Fruit fly (Drosophila melanogaster) whole organism, prepupa: Measurements from ENCODE around the gene CG46270.

ENCODE experiments used
- Blimp-1 ChIP-seq: fragments of 200-800 bp; sonication (Bioruptor generic); optimal IDR thresholded peaks from 3 replicates; lab custom pipeline; 2017; ENCODE audit warnings: missing biosample characterization, missing genetic modification characterization, mild to moderate bottlenecking, moderate library complexity, missing genetic modification reagents
- CG10631 ChIP-seq: fragments of 200-800 bp; sonication (Bioruptor generic); optimal IDR thresholded peaks from 2 replicates; lab custom pipeline; 2016; ENCODE audit warnings: missing biosample characterization, missing genetic modification characterization
- CG11294 ChIP-seq: fragments of 200-800 bp; sonication (Bioruptor generic); IDR thresholded peaks from 2 replicates; pipeline ENCODE4 v1.3.6; 2022; ENCODE audit warnings: missing biosample characterization, missing genetic modification characterization
- CG11762 ChIP-seq: fragments of 200-800 bp; sonication (Bioruptor generic); optimal IDR thresholded peaks from 3 replicates; lab custom pipeline; 2016; ENCODE audit warnings: missing biosample characterization, missing genetic modification characterization; ENCODE audit not compliant: insufficient read depth
- CG11902 ChIP-seq: fragments of 200-800 bp; sonication (Bioruptor generic); optimal IDR thresholded peaks from 3 replicates; lab custom pipeline; 2016; ENCODE audit warnings: missing biosample characterization, missing genetic modification characterization
- CG31627 ChIP-seq: fragments of 200-800 bp; sonication (Bioruptor generic); optimal IDR thresholded peaks from 3 replicates; lab custom pipeline; 2016; ENCODE audit warnings: missing biosample characterization, missing genetic modification characterization
- CG3919 ChIP-seq: fragments of 200-800 bp; sonication (Bioruptor generic); optimal IDR thresholded peaks from 3 replicates; lab custom pipeline; 2016; ENCODE audit warnings: missing biosample characterization, missing genetic modification characterization
- CG4318 ChIP-seq: fragments of 200-800 bp; sonication (Bioruptor generic); optimal IDR thresholded peaks from 3 replicates; lab custom pipeline; 2017; ENCODE audit warnings: missing biosample characterization, mild to moderate bottlenecking, missing genetic modification characterization
- CG6163 ChIP-seq: fragments of 200-800 bp; sonication (Bioruptor generic); IDR thresholded peaks from 3 replicates; pipeline ENCODE4 v1.3.6; 2022; ENCODE audit warnings: missing biosample characterization, missing genetic modification characterization
- CG6276 ChIP-seq: fragments of 200-800 bp; sonication (Bioruptor generic); optimal IDR thresholded peaks from 2 replicates; lab custom pipeline; 2017; ENCODE audit warnings: missing biosample characterization, mild to moderate bottlenecking, missing genetic modification characterization
- CG6792 ChIP-seq: fragments of 200-800 bp; sonication (Bioruptor generic); optimal IDR thresholded peaks from 3 replicates; lab custom pipeline; 2016; ENCODE audit warnings: missing biosample characterization, missing genetic modification characterization
- CG6808 ChIP-seq: fragments of 200-800 bp; sonication (Bioruptor generic); optimal IDR thresholded peaks from 3 replicates; lab custom pipeline; 2017; ENCODE audit warnings: missing biosample characterization, missing genetic modification characterization, mild to moderate bottlenecking, moderate library complexity, missing genetic modification reagents
- CG6854 ChIP-seq: fragments of 200-800 bp; sonication (Bioruptor generic); optimal IDR thresholded peaks from 2 replicates; lab custom pipeline; 2017; ENCODE audit warnings: missing biosample characterization, mild to moderate bottlenecking, missing genetic modification characterization
- CG7368 ChIP-seq: fragments of 200-800 bp; sonication (Bioruptor generic); optimal IDR thresholded peaks from 3 replicates; lab custom pipeline; 2016; ENCODE audit warnings: missing biosample characterization, missing genetic modification characterization
- CG8119 ChIP-seq: fragments of 200-800 bp; sonication (Bioruptor generic); IDR thresholded peaks from 3 replicates; pipeline ENCODE4 v1.3.6; 2022; ENCODE audit warnings: missing biosample characterization, missing genetic modification characterization
- CG8319 ChIP-seq: fragments of 200-800 bp; sonication (Bioruptor generic); optimal IDR thresholded peaks from 3 replicates; lab custom pipeline; 2016; ENCODE audit warnings: missing biosample characterization, missing genetic modification characterization
- Eip75B ChIP-seq: fragments of 200-800 bp; sonication (Bioruptor generic); optimal IDR thresholded peaks from 3 replicates; lab custom pipeline; 2016; ENCODE audit warnings: missing biosample characterization, missing genetic modification characterization
- Ets21C ChIP-seq: fragments of 200-800 bp; sonication (Bioruptor generic); optimal IDR thresholded peaks from 3 replicates; lab custom pipeline; 2016; ENCODE audit warnings: missing biosample characterization, missing genetic modification characterization
- Ets96B ChIP-seq: fragments of 200-800 bp; optimal IDR thresholded peaks from 2 replicates; lab custom pipeline; 2019; ENCODE audit warnings: missing biosample characterization, mild to moderate bottlenecking, missing genetic modification characterization, moderate library complexity
- Gug ChIP-seq: fragments of 200-800 bp; sonication (Bioruptor generic); IDR thresholded peaks from 2 replicates; pipeline ENCODE4 v1.3.6; 2022; ENCODE audit warnings: missing biosample characterization, missing genetic modification characterization
- Hr39 ChIP-seq: fragments of 200-800 bp; sonication (Bioruptor generic); optimal IDR thresholded peaks from 2 replicates; lab custom pipeline; 2016; ENCODE audit warnings: missing biosample characterization, missing genetic modification characterization
- Hr4 ChIP-seq: fragments of 200-800 bp; sonication (Bioruptor generic); optimal IDR thresholded peaks from 3 replicates; lab custom pipeline; 2016; ENCODE audit warnings: missing biosample characterization, missing genetic modification characterization
- Lpt ChIP-seq: fragments of 200-800 bp; sonication (Bioruptor generic); optimal IDR thresholded peaks from 3 replicates; lab custom pipeline; 2016; ENCODE audit warnings: missing biosample characterization, missing genetic modification characterization
- Smox ChIP-seq: fragments of 200-800 bp; sonication (Bioruptor generic); optimal IDR thresholded peaks from 3 replicates; lab custom pipeline; 2016; ENCODE audit warnings: missing biosample characterization, missing genetic modification characterization
- Sox102F ChIP-seq: fragments of 200-800 bp; sonication (Bioruptor generic); optimal IDR thresholded peaks from 2 replicates; lab custom pipeline; 2016; ENCODE audit warnings: missing biosample characterization, mild to moderate bottlenecking, missing genetic modification characterization
- Sox14 ChIP-seq: fragments of 200-800 bp; sonication (Bioruptor generic); optimal IDR thresholded peaks from 3 replicates; lab custom pipeline; 2016; ENCODE audit warnings: missing biosample characterization, missing genetic modification characterization
- Sox15 ChIP-seq: fragments of 200-800 bp; sonication (Bioruptor generic); optimal IDR thresholded peaks from 3 replicates; lab custom pipeline; 2016; ENCODE audit warnings: missing biosample characterization, missing genetic modification characterization
- acj6 ChIP-seq: fragments of 200-800 bp; sonication (Bioruptor generic); optimal IDR thresholded peaks from 3 replicates; lab custom pipeline; 2016; ENCODE audit warnings: missing biosample characterization, missing genetic modification characterization
- cyc ChIP-seq: fragments of 200-800 bp; sonication (Bioruptor generic); optimal IDR thresholded peaks from 3 replicates; lab custom pipeline; 2016; ENCODE audit warnings: missing biosample characterization, missing genetic modification characterization
- dac ChIP-seq: fragments of 200-800 bp; sonication (Bioruptor generic); optimal IDR thresholded peaks from 2 replicates; lab custom pipeline; 2017; ENCODE audit warnings: missing biosample characterization, mild to moderate bottlenecking, missing genetic modification characterization
- dsx ChIP-seq: fragments of 200-800 bp; optimal IDR thresholded peaks from 3 replicates; lab custom pipeline; 2019; ENCODE audit warnings: missing biosample characterization, mild to moderate bottlenecking, missing genetic modification characterization, moderate library complexity; ENCODE audit not compliant: poor library complexity, severe bottlenecking
- eg ChIP-seq: fragments of 200-800 bp; sonication (Bioruptor generic); IDR thresholded peaks from 3 replicates; pipeline ENCODE4 v1.3.6; 2022; ENCODE audit warnings: missing biosample characterization, missing genetic modification characterization
- fd59A ChIP-seq: fragments of 200-800 bp; sonication (Bioruptor generic); optimal IDR thresholded peaks from 2 replicates; lab custom pipeline; 2017; ENCODE audit warnings: missing biosample characterization, mild to moderate bottlenecking, missing genetic modification characterization, missing genetic modification reagents
- fd85E ChIP-seq: fragments of 200-800 bp; sonication (Bioruptor generic); optimal IDR thresholded peaks from 3 replicates; lab custom pipeline; 2016; ENCODE audit warnings: missing biosample characterization, missing genetic modification characterization
- lz ChIP-seq: fragments of 200-800 bp; sonication (Bioruptor generic); optimal IDR thresholded peaks from 3 replicates; lab custom pipeline; 2016; ENCODE audit warnings: missing biosample characterization, missing genetic modification characterization
- pdm3 ChIP-seq: fragments of 200-800 bp; sonication (Bioruptor generic); optimal IDR thresholded peaks from 3 replicates; lab custom pipeline; 2016; ENCODE audit warnings: missing biosample characterization, missing genetic modification characterization
- salr ChIP-seq, 2 experiments: fragments of 200-800 bp; sonication (Bioruptor generic); optimal IDR thresholded peaks; 3 replicates each; lab custom pipeline; 2016 to 2018; ENCODE audit warnings: missing biosample characterization in 2 of 2, missing genetic modification characterization in 2 of 2, mild to moderate bottlenecking in 1 of 2
- svp ChIP-seq: fragments of 200-800 bp; sonication (Bioruptor generic); peaks from one replicate; lab custom pipeline; 2016; ENCODE audit warnings: missing biosample characterization, missing genetic modification characterization
- topi ChIP-seq: fragments of 200-800 bp; sonication (Bioruptor generic); optimal IDR thresholded peaks from 3 replicates; lab custom pipeline; 2016; ENCODE audit warnings: missing biosample characterization, missing genetic modification characterization
- vri ChIP-seq: fragments of 200-800 bp; sonication (Bioruptor generic); optimal IDR thresholded peaks from 3 replicates; lab custom pipeline; 2016; ENCODE audit warnings: missing biosample characterization, mild to moderate bottlenecking, missing genetic modification characterization

Gene CG46270

DNA sequence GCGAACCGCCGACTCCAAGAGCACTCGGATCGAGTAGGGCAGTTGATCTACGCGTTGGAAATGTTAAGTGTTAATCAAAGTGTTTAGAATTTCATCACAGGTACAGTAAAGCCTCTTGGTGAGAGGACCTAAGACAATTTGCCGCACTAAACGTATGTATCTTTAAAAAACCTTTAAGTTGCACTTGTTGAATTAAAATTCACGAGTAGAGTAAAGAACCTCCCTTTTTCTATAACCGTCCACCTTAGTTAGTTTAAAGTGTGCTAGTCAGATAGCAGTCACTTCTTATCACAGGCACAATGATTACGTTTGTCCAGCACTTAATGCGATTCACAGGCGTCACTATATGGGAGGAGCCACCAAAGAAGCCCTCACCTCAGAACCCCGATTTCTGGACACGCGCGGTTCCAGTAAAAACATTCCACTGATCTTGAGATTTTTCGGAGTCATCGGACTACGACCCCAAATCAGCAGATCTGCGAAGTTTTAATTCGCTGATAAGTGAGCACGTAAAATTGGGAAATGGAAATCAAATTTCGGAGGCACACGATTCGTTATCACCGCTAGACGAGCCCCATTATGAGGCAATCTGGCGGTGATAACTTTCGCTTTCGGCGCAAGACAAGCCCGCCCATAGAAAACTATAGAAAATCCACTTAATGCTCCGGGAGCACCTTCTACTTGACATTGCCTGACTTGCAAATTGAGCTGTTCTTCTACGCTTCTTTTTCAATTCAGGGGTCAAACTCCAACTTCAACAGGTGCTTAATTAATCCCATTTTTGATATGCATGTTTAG lies 16.3 kb downstream of the CG46270 start:
- TF ChIP-seq dac (GFP tag; lab: Kevin White, UChicago), result no peak
- TF ChIP-seq Eip75B, result no peak
- no peak for TF ChIP-seq pdm3 (GFP tag; lab: Kevin White, UChicago)
- TF ChIP-seq Sox15 (GFP tag; lab: Kevin White, UChicago), result no peak
- TF ChIP-seq dsx (GFP tag; lab: Kevin White, UChicago), result no peak
- TF ChIP-seq Hr4, result no peak
- no peak for TF ChIP-seq fd59A
- TF ChIP-seq CG6808 (GFP tag; lab: Kevin White, UChicago), result no peak
- TF ChIP-seq Blimp-1 (GFP tag; lab: Kevin White, UChicago), result no peak
- TF ChIP-seq CG7368 (GFP tag; lab: Kevin White, UChicago), result no peak
- no peak for TF ChIP-seq CG11902 (GFP tag; lab: Kevin White, UChicago)
- TF ChIP-seq CG11294 (GFP tag; lab: Robert Waterston, UW), result peak; percentile 69
- no peak for TF ChIP-seq CG8119 (GFP tag; lab: Robert Waterston, UW)
- TF ChIP-seq Gug (GFP tag; lab: Robert Waterston, UW), result peak; percentile 51
- TF ChIP-seq vri (GFP tag; lab: Kevin White, UChicago), result peak; percentile 46
- TF ChIP-seq CG6792 (GFP tag; lab: Kevin White, UChicago), result no peak
- TF ChIP-seq cyc, result peak; percentile 46
- no peak for TF ChIP-seq Hr39 (GFP tag; lab: Kevin White, UChicago)
- no peak for TF ChIP-seq salr (GFP tag; optimal IDR thresholded peaks at IDR 0.05; lab: Kevin White, UChicago)
- TF ChIP-seq CG4318 (GFP tag; lab: Kevin White, UChicago), result no peak
- peak; percentile 2 for TF ChIP-seq CG8319
- peak; percentile 27 for TF ChIP-seq topi (GFP tag; lab: Kevin White, UChicago)
- TF ChIP-seq CG10631 (GFP tag; lab: Kevin White, UChicago), result no peak
- TF ChIP-seq Smox (GFP tag; lab: Kevin White, UChicago), result no peak
- TF ChIP-seq lz, result peak; percentile 15
- TF ChIP-seq CG3919, result no peak
- TF ChIP-seq CG11762, result no peak
- TF ChIP-seq CG6854, result peak; percentile 27
- peak; percentile 66; the same call in 2 of the 3 replicates for TF ChIP-seq CG6163 (GFP tag; lab: Robert Waterston, UW)
- no peak for TF ChIP-seq Sox14 (GFP tag; lab: Kevin White, UChicago)
- peak; percentile 93 for TF ChIP-seq svp
- no peak for TF ChIP-seq Sox102F (GFP tag; lab: Kevin White, UChicago)
- no peak for TF ChIP-seq Ets21C
- TF ChIP-seq Lpt, result no peak
- TF ChIP-seq acj6 (GFP tag; lab: Kevin White, UChicago), result no peak
- no peak for TF ChIP-seq fd85E (GFP tag; lab: Kevin White, UChicago)

DNA sequence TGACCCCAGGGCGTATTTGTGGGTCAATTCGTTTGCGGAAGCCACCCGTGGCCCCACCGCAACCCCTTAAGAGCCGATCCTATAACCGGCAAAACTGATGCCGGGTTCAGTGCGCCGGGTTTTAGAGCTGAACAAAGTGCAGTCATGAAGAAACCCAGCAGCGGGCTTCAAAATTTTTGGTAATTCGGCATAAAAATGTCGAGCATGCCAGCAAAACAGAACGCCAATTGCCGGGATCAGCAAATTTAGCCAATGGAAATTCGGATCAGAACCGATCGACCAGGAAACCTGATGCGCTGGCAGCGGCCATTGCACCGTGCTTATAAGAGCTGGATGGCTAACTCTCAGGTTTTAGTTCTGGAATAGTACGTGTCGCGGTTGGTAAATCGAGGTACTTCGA lies 20.6 kb downstream of the CG46270 start:
- TF ChIP-seq CG31627 (GFP tag; lab: Kevin White, UChicago) (no peak), fd59A (no peak), CG6276 (GFP tag; lab: Kevin White, UChicago) (no peak), Blimp-1 (GFP tag; lab: Kevin White, UChicago) (no peak), Ets21C (no peak), CG8119 (GFP tag; lab: Robert Waterston, UW) (no peak), Ets96B (tag; lab: Kevin White, UChicago) (no peak), pdm3 (GFP tag; lab: Kevin White, UChicago) (no peak), eg (GFP tag; lab: Robert Waterston, UW) (no peak), CG6854 (no peak), Sox15 (GFP tag; lab: Kevin White, UChicago) (no peak), Gug (GFP tag; lab: Robert Waterston, UW) (no peak)
